Worm (Caenorhabditis elegans) whole organism, L2 larva: ENCODE measurements around the gene K04B12.2.

ENCODE experiments used
- C34F6.9 ChIP-seq: fragments of 150-350 bp; optimal IDR thresholded peaks from 2 replicates; lab custom pipeline; 2014; ENCODE audit warnings: missing biosample characterization, missing genetic modification characterization
- F13H6.1 ChIP-seq: sonication (generic microtip); optimal IDR thresholded peaks from 2 replicates; lab custom pipeline; 2016; ENCODE audit warnings: missing genetic modification characterization, missing compliant biosample characterization
- Y55F3AM.14 ChIP-seq: fragments of 200-800 bp; sonication (Bioruptor generic); optimal IDR thresholded peaks from 2 replicates; lab custom pipeline; 2018; ENCODE audit warnings: mild to moderate bottlenecking, missing genetic modification characterization, missing compliant biosample characterization
- ZK546.5 ChIP-seq: sonication (generic microtip); optimal IDR thresholded peaks from 2 replicates; lab custom pipeline; 2017; ENCODE audit warnings: missing biosample characterization, missing genetic modification characterization
- alr-1 ChIP-seq: fragments of 150-350 bp; optimal IDR thresholded peaks from 2 replicates; lab custom pipeline; 2014; ENCODE audit warnings: missing biosample characterization, missing genetic modification characterization
- aly-2 ChIP-seq: fragments of 150-350 bp; optimal IDR thresholded peaks from 2 replicates; lab custom pipeline; 2014; ENCODE audit warnings: missing biosample characterization, missing genetic modification characterization
- ama-1 ChIP-seq: fragments of 150-350 bp; optimal IDR thresholded peaks from 2 replicates; lab custom pipeline; 2018; ENCODE audit warnings: inconsistent platforms
- blmp-1 ChIP-seq: sonication (generic microtip); optimal IDR thresholded peaks from 2 replicates; lab custom pipeline; 2017; ENCODE audit warnings: missing genetic modification characterization, mild to moderate bottlenecking, missing compliant biosample characterization, antibody characterized with exemption, moderate library complexity; ENCODE audit not compliant: insufficient read depth
- ceh-16 ChIP-seq: fragments of 150-350 bp; optimal IDR thresholded peaks from 2 replicates; lab custom pipeline; 2014; ENCODE audit warnings: missing biosample characterization, missing genetic modification characterization
- ceh-82 ChIP-seq: fragments of 150-350 bp; optimal IDR thresholded peaks from 2 replicates; lab custom pipeline; 2014; ENCODE audit warnings: missing biosample characterization, missing genetic modification characterization
- dmd-4 ChIP-seq: sonication (generic microtip); optimal IDR thresholded peaks from 2 replicates; lab custom pipeline; 2017; ENCODE audit warnings: missing biosample characterization, missing genetic modification characterization
- egl-27 ChIP-seq: sonication (generic microtip); optimal IDR thresholded peaks from 3 replicates; lab custom pipeline; 2017; ENCODE audit warnings: missing biosample characterization, missing genetic modification reagents, missing genetic modification characterization
- elt-3 ChIP-seq: sonication (generic microtip); optimal IDR thresholded peaks from 2 replicates; lab custom pipeline; 2017; ENCODE audit warnings: missing biosample characterization, missing genetic modification characterization
- gmeb-1 ChIP-seq: fragments of 150-350 bp; optimal IDR thresholded peaks from 2 replicates; lab custom pipeline; 2014; ENCODE audit warnings: missing biosample characterization, missing genetic modification characterization
- lin-39 ChIP-seq: fragments of 150-350 bp; optimal IDR thresholded peaks from 2 replicates; lab custom pipeline; 2014; ENCODE audit warnings: missing biosample characterization, missing genetic modification reagents, missing genetic modification characterization
- lsy-2 ChIP-seq, 2 experiments: fragments of 150-350 bp in 1 of 2; sonication (generic microtip) in 1 of 2; optimal IDR thresholded peaks; 2 replicates each; lab custom pipeline; 2014 to 2017; ENCODE audit warnings: missing biosample characterization in 2 of 2, missing genetic modification characterization in 2 of 2
- mdl-1 ChIP-seq, 2 experiments: fragments of 150-350 bp in 1 of 2; sonication (generic microtip) in 1 of 2; optimal IDR thresholded peaks; 2 replicates each; lab custom pipeline; 2017; ENCODE audit warnings: missing biosample characterization in 2 of 2, missing genetic modification characterization in 2 of 2
- nhr-11 ChIP-seq: fragments of 150-350 bp; optimal IDR thresholded peaks from 2 replicates; lab custom pipeline; 2014; ENCODE audit warnings: missing biosample characterization, missing genetic modification characterization
- nhr-12 ChIP-seq: fragments of 150-350 bp; optimal IDR thresholded peaks from 2 replicates; lab custom pipeline; 2014; ENCODE audit warnings: missing biosample characterization, missing genetic modification characterization
- nhr-129 ChIP-seq: fragments of 150-350 bp; optimal IDR thresholded peaks from 2 replicates; lab custom pipeline; 2014; ENCODE audit warnings: missing biosample characterization, missing genetic modification characterization
- nhr-21 ChIP-seq: fragments of 150-350 bp; optimal IDR thresholded peaks from 2 replicates; lab custom pipeline; 2014; ENCODE audit warnings: missing biosample characterization, missing genetic modification characterization
- nhr-25 ChIP-seq: fragments of 150-350 bp; sonication (generic microtip); optimal IDR thresholded peaks from 3 replicates; lab custom pipeline; 2014; ENCODE audit warnings: missing biosample characterization, missing genetic modification characterization
- nhr-6 ChIP-seq: fragments of 150-350 bp; optimal IDR thresholded peaks from 2 replicates; lab custom pipeline; 2014; ENCODE audit warnings: missing biosample characterization, missing genetic modification characterization
- nhr-77 ChIP-seq: fragments of 150-350 bp; optimal IDR thresholded peaks from 2 replicates; lab custom pipeline; 2014; ENCODE audit warnings: missing biosample characterization, missing genetic modification characterization
- peb-1 ChIP-seq: fragments of 150-350 bp; optimal IDR thresholded peaks from 2 replicates; lab custom pipeline; 2014; ENCODE audit warnings: missing biosample characterization, missing genetic modification characterization
- sem-4 ChIP-seq: fragments of 150-350 bp; optimal IDR thresholded peaks from 2 replicates; lab custom pipeline; 2014; ENCODE audit warnings: missing biosample characterization, missing genetic modification reagents, missing genetic modification characterization
- skn-1 ChIP-seq: sonication (generic microtip); optimal IDR thresholded peaks from 2 replicates; lab custom pipeline; 2017; ENCODE audit warnings: missing biosample characterization, missing genetic modification characterization
- sma-3 ChIP-seq: sonication (generic microtip); optimal IDR thresholded peaks from 2 replicates; lab custom pipeline; 2016; ENCODE audit warnings: missing genetic modification reagents, missing genetic modification characterization, missing compliant biosample characterization
- sma-9 ChIP-seq, 2 experiments: fragments of 150-350 bp in 1 of 2; sonication (generic microtip) in 1 of 2; optimal IDR thresholded peaks; 2 replicates each; lab custom pipeline; 2014 to 2016; ENCODE audit warnings: missing genetic modification characterization in 2 of 2, mild to moderate bottlenecking in 1 of 2, missing biosample characterization in 1 of 2, missing compliant biosample characterization in 1 of 2, missing genetic modification reagents in 1 of 2, moderate library complexity in 1 of 2
- snpc-4 ChIP-seq: fragments of 150-350 bp; optimal IDR thresholded peaks from 2 replicates; lab custom pipeline; 2014; ENCODE audit warnings: missing biosample characterization, missing genetic modification characterization
- unc-55 ChIP-seq: fragments of 150-350 bp; sonication (generic microtip); optimal IDR thresholded peaks from 3 replicates; lab custom pipeline; 2014; ENCODE audit warnings: missing biosample characterization, missing genetic modification reagents, missing genetic modification characterization
- zag-1 ChIP-seq: fragments of 150-350 bp; optimal IDR thresholded peaks from 2 replicates; lab custom pipeline; 2014; ENCODE audit warnings: missing biosample characterization, missing genetic modification characterization
- ztf-1 ChIP-seq: fragments of 200-800 bp; sonication (Bioruptor generic); conservative IDR thresholded peaks from 2 replicates; pipeline ENCODE4 v1.3.6; 2022; ENCODE audit warnings: missing genetic modification characterization, missing compliant biosample characterization
- ztf-11 ChIP-seq: sonication (generic microtip); optimal IDR thresholded peaks from 2 replicates; lab custom pipeline; 2017; ENCODE audit warnings: missing biosample characterization, missing genetic modification characterization
- ztf-4 ChIP-seq: fragments of 150-350 bp; optimal IDR thresholded peaks from 2 replicates; lab custom pipeline; 2014; ENCODE audit warnings: missing biosample characterization, missing genetic modification characterization

Gene K04B12.2

DNA sequence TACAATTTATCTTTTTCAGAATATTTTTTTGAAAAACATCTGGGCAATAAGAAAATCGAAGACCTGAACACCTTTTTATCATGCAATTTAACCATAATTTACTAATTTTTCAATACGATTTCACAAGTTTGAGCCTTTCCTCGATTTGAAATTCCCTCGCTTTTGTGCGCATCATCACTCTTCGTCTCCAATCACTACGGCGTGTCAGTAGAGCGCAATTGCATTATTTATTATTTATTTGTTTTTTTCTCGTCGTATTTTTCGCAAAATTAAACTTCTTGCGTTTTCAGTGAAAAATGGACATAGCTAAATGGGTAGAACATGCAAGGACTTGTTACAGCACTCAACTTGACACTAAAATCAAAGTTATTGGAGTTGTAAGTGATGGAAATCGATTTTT lies 3.4 kb upstream of the K04B12.2 start, which contains the start of gene smg-8 (continued):
- no peak for TF ChIP-seq lin-39 (tag; lab: Kevin White, UChicago)
- TF ChIP-seq ztf-1 (GFP tag; lab: Robert Waterston, UW) = no peak
- peak; percentile 74 to 88 for TF ChIP-seq lsy-2 (tag; optimal IDR thresholded peaks at IDR 0.05; lab: Kevin White, UChicago)
- peak; percentile 95 for TF ChIP-seq unc-55
- TF ChIP-seq ztf-11 = no peak
- TF ChIP-seq ama-1 = no peak
- TF ChIP-seq ceh-82 (tag; lab: Kevin White, UChicago) = no peak
- peak; percentile 16 for TF ChIP-seq ZK546.5
- TF ChIP-seq, all 48 proteins: peak for 21

DNA sequence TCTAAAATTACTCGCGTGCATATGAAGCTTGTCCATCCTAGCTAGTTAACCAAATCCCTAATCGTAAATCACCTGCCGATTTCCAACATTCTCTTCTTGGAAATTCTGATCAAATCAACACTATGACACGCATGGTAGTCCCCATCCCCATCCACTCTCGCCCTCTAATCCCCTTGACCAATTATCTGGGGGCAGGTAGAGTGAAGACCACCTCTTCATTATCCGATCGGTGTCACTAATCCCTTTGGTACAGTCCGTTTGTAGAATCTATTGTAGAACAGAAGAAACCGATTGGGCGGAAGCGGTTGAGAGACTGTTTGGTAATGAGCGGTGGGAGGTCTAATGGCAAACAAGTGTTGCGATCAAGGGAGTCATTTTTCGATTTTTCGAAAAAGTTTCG lies 656 bp downstream of the K04B12.2 start:
- TF ChIP-seq ceh-82 (tag; lab: Kevin White, UChicago) (no peak), ztf-1 (GFP tag; lab: Robert Waterston, UW) (no peak), snpc-4 (no peak), nhr-77 (tag; lab: Kevin White, UChicago) (no peak), alr-1 (tag; lab: Kevin White, UChicago) (no peak), lsy-2 (tag; optimal IDR thresholded peaks at IDR 0.05; lab: Kevin White, UChicago) (no peak), nhr-129 (tag; lab: Kevin White, UChicago) (no peak), nhr-6 (tag; lab: Kevin White, UChicago) (no peak), egl-27 (tag; lab: Kevin White, UChicago) (no peak), sma-9 (GFP tag; optimal IDR thresholded peaks at IDR 0.05; lab: Kevin White, UChicago) (no peak), sma-9 (tag; optimal IDR thresholded peaks at IDR 0.05; lab: Kevin White, UChicago) (no peak), aly-2 (tag; lab: Kevin White, UChicago) (no peak), zag-1 (tag; lab: Kevin White, UChicago) (no peak), gmeb-1 (tag; lab: Kevin White, UChicago) (no peak), nhr-21 (tag; lab: Kevin White, UChicago) (no peak), nhr-11 (no peak), blmp-1 (tag; lab: Kevin White, UChicago) (no peak), ztf-4 (tag; lab: Kevin White, UChicago) (no peak), Y55F3AM.14 (GFP tag; lab: Kevin White, UChicago) (no peak), sma-3 (no peak), ztf-11 (no peak)
- TF ChIP-seq, all 48 proteins: peak for 0

DNA sequence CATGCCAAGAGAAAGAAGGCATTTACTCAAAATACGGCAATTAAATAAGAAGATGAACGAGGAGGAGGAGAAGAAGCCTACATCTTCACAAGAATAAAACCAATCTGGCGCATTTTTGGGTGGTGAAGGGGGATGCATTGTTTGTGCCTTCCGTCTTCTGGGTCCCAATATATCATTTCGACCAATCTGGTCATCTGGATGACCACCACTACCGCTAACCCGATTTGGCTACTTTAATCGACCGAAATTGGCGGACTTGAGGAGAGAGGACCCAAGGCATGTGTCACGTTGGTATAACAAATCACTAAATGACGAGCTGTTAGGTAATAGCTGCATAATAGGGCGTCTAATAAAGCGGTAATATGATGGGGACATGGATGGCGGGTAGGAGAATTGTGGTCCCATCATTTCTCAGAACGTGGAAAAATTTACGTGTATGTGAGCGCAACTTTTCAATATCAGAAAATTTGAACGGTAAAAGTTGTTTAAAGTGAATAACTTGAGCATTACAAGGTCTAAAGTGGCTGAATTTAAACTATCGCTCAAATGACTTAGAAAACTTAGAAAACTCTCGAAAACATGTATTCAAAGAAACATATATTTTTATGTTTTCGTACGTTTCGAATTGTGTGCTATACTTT lies 3.9 kb downstream of the K04B12.2 start:
- TF ChIP-seq skn-1 (tag; lab: Kevin White, UChicago) (no peak), sma-3 (no peak), peb-1 (no peak), Y55F3AM.14 (GFP tag; lab: Kevin White, UChicago) (no peak), aly-2 (tag; lab: Kevin White, UChicago) (no peak), nhr-77 (tag; lab: Kevin White, UChicago) (no peak), zag-1 (tag; lab: Kevin White, UChicago) (no peak), snpc-4 (no peak)

DNA sequence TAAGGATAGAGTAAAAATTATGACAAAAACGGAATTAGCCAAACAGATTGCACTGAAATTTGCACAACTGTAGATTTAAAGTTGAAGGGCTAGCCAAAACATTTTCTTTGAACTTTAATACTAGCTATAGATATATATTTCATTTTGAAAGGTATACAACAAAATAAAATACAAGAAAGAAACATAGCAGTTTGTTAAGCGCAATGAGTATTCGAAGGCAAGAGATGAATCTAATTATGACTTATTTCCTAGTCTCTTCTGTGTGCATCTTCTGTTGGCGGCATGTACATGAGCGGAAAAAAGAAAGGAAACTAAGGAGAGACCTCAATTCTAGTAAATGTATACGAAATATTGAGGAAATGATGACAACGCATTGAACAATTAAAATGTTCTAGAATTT lies 5.7 kb downstream of the K04B12.2 start:
- TF ChIP-seq F13H6.1 = no peak
- TF ChIP-seq Y55F3AM.14 (GFP tag; lab: Kevin White, UChicago) = no peak
- no peak for TF ChIP-seq ama-1
- no peak for TF ChIP-seq nhr-25 (tag; lab: Kevin White, UChicago)
- TF ChIP-seq elt-3 = no peak
- TF ChIP-seq egl-27 (tag; lab: Kevin White, UChicago) = no peak
- no peak for TF ChIP-seq nhr-12 (tag; lab: Kevin White, UChicago)
- TF ChIP-seq dmd-4 (tag; lab: Kevin White, UChicago) = no peak
- TF ChIP-seq ZK546.5 = no peak
- no peak for TF ChIP-seq ztf-11
- TF ChIP-seq snpc-4 = no peak
- TF ChIP-seq mdl-1 (tag; optimal IDR thresholded peaks at IDR 0.05; lab: Kevin White, UChicago) = no peak
- TF ChIP-seq ceh-16 (tag; lab: Kevin White, UChicago) = no peak
- no peak for TF ChIP-seq C34F6.9 (tag; lab: Kevin White, UChicago)
- TF ChIP-seq peb-1 = no peak
- no peak for TF ChIP-seq aly-2 (tag; lab: Kevin White, UChicago)
- TF ChIP-seq nhr-21 (tag; lab: Kevin White, UChicago) = no peak
- no peak for TF ChIP-seq sem-4 (tag; lab: Kevin White, UChicago)
